Fruit fly (Drosophila melanogaster) ovary, adult (tissue): ENCODE results near the gene CG10801.

Source experiments
- CG17801 ChIP-seq: fragments of 200-800 bp; optimal IDR thresholded peaks from 2 replicates; lab custom pipeline; 2019; ENCODE audit warnings: missing biosample characterization, mild to moderate bottlenecking, missing genetic modification characterization, moderate library complexity; ENCODE audit not compliant: partially characterized antibody

The CG10801 gene

dm6 chrX:3460140-3460642, at the start of gene CG10801, which contains the start of gene CG16782:
Gene CG10801 (plus strand): TSS chrX:3460592.
Gene CG16782 (minus strand): TSS chrX:3460240.
- no peak for TF ChIP-seq CG17801

- no peak for TF ChIP-seq CG17801
Observed at dm6 chrX:3411411-3411810, 49.0 kb upstream of the CG10801 start.

dm6 chrX:3411812-3412211, 48.6 kb upstream of the CG10801 start:
- TF ChIP-seq CG17801 = no peak

- TF ChIP-seq CG17801 = no peak
Observed at dm6 chrX:3412855-3413254, 47.5 kb upstream of the CG10801 start.

dm6 chrX:3414003-3414767, 46.2 kb upstream of the CG10801 start:
- TF ChIP-seq CG17801 = no peak

dm6 chrX:3423199-3423768, 37.1 kb upstream of the CG10801 start:
- TF ChIP-seq CG17801 = no peak

dm6 chrX:3424963-3425362, 35.4 kb upstream of the CG10801 start:
- TF ChIP-seq CG17801 = no peak

dm6 chrX:3426803-3427613, 33.4 kb upstream of the CG10801 start:
- TF ChIP-seq CG17801 = no peak

- TF ChIP-seq CG17801 = peak; percentile 68
Observed at dm6 chrX:3427614-3427965, 32.8 kb upstream of the CG10801 start.

dm6 chrX:3429952-3430351, 30.4 kb upstream of the CG10801 start:
- TF ChIP-seq CG17801 = no peak

- peak; percentile 28 for TF ChIP-seq CG17801
Observed at dm6 chrX:3431641-3432040, 28.8 kb upstream of the CG10801 start.

dm6 chrX:3432928-3433327, 27.5 kb upstream of the CG10801 start:
- peak; percentile 85 for TF ChIP-seq CG17801

dm6 chrX:3433646-3434097, 26.7 kb upstream of the CG10801 start:
- TF ChIP-seq CG17801 = peak; percentile 75

- no peak for TF ChIP-seq CG17801
Observed at dm6 chrX:3435707-3436106, 24.7 kb upstream of the CG10801 start, which contains the start of gene CG14269. Gene CG14269 (minus strand): TSS chrX:3435807.

dm6 chrX:3436183-3436582, 24.2 kb upstream of the CG10801 start:
- no peak for TF ChIP-seq CG17801

dm6 chrX:3437493-3437892, 22.9 kb upstream of the CG10801 start:
- no peak for TF ChIP-seq CG17801

dm6 chrX:3440506-3440905, 19.9 kb upstream of the CG10801 start:
- no peak for TF ChIP-seq CG17801
